Worm (Caenorhabditis elegans) whole organism, mixed stage, embryonic: ENCODE measurements around the gene cest-4.
A peak's percentile ranks its signal among the peaks of the same experiment; 100 is the strongest.

Source experiments
- blmp-1 ChIP-seq: fragments of 150-350 bp; optimal IDR thresholded peaks from 2 replicates; lab custom pipeline; 2014; ENCODE audit warnings: missing biosample characterization, missing genetic modification characterization
- ceh-43 ChIP-seq: fragments of 200-800 bp; sonication (Bioruptor generic); optimal IDR thresholded peaks from 2 replicates; lab custom pipeline; 2018; ENCODE audit warnings: mild to moderate bottlenecking, missing genetic modification characterization, moderate library complexity, missing compliant biosample characterization
- ces-1 ChIP-seq: fragments of 150-350 bp; optimal IDR thresholded peaks from 2 replicates; lab custom pipeline; 2014; ENCODE audit warnings: missing biosample characterization, missing genetic modification reagents, missing genetic modification characterization
- elt-1 ChIP-seq: sonication (generic microtip); optimal IDR thresholded peaks from 2 replicates; lab custom pipeline; 2017; ENCODE audit warnings: missing genetic modification characterization, mild to moderate bottlenecking, missing compliant biosample characterization, antibody characterized with exemption, moderate library complexity, borderline replicate concordance; ENCODE audit not compliant: insufficient read depth
- ham-2 ChIP-seq: fragments of 200-800 bp; sonication (Bioruptor generic); optimal IDR thresholded peaks from 2 replicates; lab custom pipeline; 2018; ENCODE audit warnings: mild to moderate bottlenecking, missing genetic modification characterization, missing compliant biosample characterization
- lin-13 ChIP-seq: fragments of 150-350 bp; optimal IDR thresholded peaks from 2 replicates; lab custom pipeline; 2014; ENCODE audit warnings: missing biosample characterization, missing genetic modification characterization
- lsy-2 ChIP-seq: fragments of 150-350 bp; optimal IDR thresholded peaks from 2 replicates; lab custom pipeline; 2014; ENCODE audit warnings: missing biosample characterization, missing genetic modification characterization
- nhr-2 ChIP-seq: fragments of 150-350 bp; optimal IDR thresholded peaks from 2 replicates; lab custom pipeline; 2014; ENCODE audit warnings: missing biosample characterization, missing genetic modification characterization
- snpc-4 ChIP-seq: fragments of 150-350 bp; optimal IDR thresholded peaks from 2 replicates; lab custom pipeline; 2014; ENCODE audit warnings: missing biosample characterization, missing genetic modification characterization

ce11 chrIV:6756374-6756773, 45.8 kb downstream of the cest-4 start:
- TF ChIP-seq elt-1 (tag; lab: Kevin White, UChicago) (peak; percentile 56), nhr-2 (tag; lab: Kevin White, UChicago) (peak; percentile 17), ceh-43 (GFP tag; lab: Kevin White, UChicago) (peak; percentile 83), lin-13 (tag; lab: Kevin White, UChicago) (peak; percentile 74), snpc-4 (tag; lab: Kevin White, UChicago) (no peak), lsy-2 (tag; lab: Kevin White, UChicago) (peak; percentile 67), ces-1 (GFP tag; lab: Kevin White, UChicago) (peak; percentile 76), ham-2 (GFP tag; lab: Kevin White, UChicago) (peak; percentile 78), blmp-1 (tag; lab: Kevin White, UChicago) (peak; percentile 81)
